Worm (Caenorhabditis elegans) whole organism, late embryonic: ENCODE data around the gene mthf-1.

ENCODE experiments used
- ceh-14 ChIP-seq: sonication (generic microtip); optimal IDR thresholded peaks from 2 replicates; lab custom pipeline; 2016; ENCODE audit warnings: missing genotype, missing genetic modification characterization, missing compliant biosample characterization
- nhr-11 ChIP-seq: fragments of 150-350 bp; optimal IDR thresholded peaks from 2 replicates; lab custom pipeline; 2014; ENCODE audit warnings: missing biosample characterization, missing genetic modification characterization
- pax-1 ChIP-seq: fragments of 150-350 bp; optimal IDR thresholded peaks from 2 replicates; lab custom pipeline; 2014; ENCODE audit warnings: missing biosample characterization, missing genetic modification characterization

DNA sequence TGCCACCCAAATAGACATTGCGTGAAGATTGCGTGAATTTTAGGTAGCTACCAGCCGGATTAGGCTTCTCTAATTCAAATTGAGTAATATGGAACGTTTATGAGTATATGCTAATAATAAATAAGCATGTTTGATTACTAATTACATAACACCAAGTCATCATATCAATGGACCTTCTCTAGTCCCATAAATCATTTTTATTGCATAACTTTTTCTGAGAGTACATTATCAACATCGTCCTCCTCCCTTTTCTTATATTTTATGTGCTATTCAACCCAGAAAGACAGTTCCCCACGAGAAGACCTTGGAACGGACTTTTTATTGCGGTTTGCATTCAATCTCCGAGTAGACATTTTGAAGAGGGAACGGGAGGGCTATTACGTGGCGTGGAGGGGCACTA lies 34.7 kb upstream of the mthf-1 start:
- TF ChIP-seq ceh-14 (no peak), nhr-11 (no peak), pax-1 (tag; lab: Kevin White, UChicago) (no peak)
